Worm (Caenorhabditis elegans) whole organism, L1 larva: Measurements from ENCODE around the gene C29A12.6.

Experiments used
- aly-2 ChIP-seq: fragments of 150-350 bp; optimal IDR thresholded peaks from 2 replicates; lab custom pipeline; 2014; ENCODE audit warnings: missing biosample characterization, missing genetic modification characterization
- ama-1 ChIP-seq: fragments of 150-350 bp; optimal IDR thresholded peaks from 2 replicates; lab custom pipeline; 2014
- elt-3 ChIP-seq, 6 experiments: fragments of 150-350 bp in 1 of 6; sonication (generic microtip); optimal IDR thresholded peaks; 2 replicates each; lab custom pipeline; 2017 to 2018; ENCODE audit warnings: missing biosample characterization in 6 of 6, missing genetic modification characterization in 6 of 6, inconsistent platforms in 1 of 6
- lin-13 ChIP-seq: fragments of 150-350 bp; optimal IDR thresholded peaks from 2 replicates; lab custom pipeline; 2014; ENCODE audit warnings: missing biosample characterization, missing genetic modification reagents, missing genetic modification characterization
- mep-1 ChIP-seq: fragments of 150-350 bp; optimal IDR thresholded peaks from 2 replicates; lab custom pipeline; 2014; ENCODE audit warnings: missing biosample characterization, missing genetic modification characterization
- ztf-11 ChIP-seq, 2 experiments: sonication (generic microtip); optimal IDR thresholded peaks; 2 replicates each; lab custom pipeline; 2016 to 2017; ENCODE audit warnings: missing genetic modification characterization in 2 of 2, missing biosample characterization in 1 of 2, missing compliant biosample characterization in 1 of 2

DNA sequence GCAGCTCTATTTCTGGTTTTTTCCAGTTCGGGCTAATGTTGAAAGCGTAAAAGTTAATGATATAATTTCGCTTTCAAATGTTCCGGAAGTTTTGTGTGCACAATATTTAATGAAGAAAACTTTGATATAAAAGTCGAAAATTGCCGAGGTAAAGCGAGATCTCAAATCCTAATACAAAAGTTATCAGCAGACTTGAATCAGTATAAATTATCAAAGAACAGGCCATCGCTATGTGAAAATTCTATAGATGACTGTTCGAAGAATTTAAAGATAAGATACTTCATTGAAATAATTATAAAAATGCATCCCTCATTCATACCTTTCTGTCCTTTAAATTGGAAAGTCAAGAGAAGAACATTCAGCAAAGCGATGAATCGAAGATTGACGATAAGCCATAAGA lies at the start of gene C29A12.6:
- TF ChIP-seq elt-3 (tag; optimal IDR thresholded peaks at IDR 0.05; lab: Kevin White, UChicago): no peak
- no peak for TF ChIP-seq aly-2 (tag; lab: Kevin White, UChicago)
- TF ChIP-seq ama-1 (lab: Kevin White, UChicago): no peak
- no peak for TF ChIP-seq lin-13 (GFP tag; lab: Kevin White, UChicago)
- no peak for TF ChIP-seq mep-1 (tag; lab: Kevin White, UChicago)
- TF ChIP-seq ztf-11 (tag; optimal IDR thresholded peaks at IDR 0.05; lab: Kevin White, UChicago): no peak
